Fruit fly (Drosophila melanogaster) S2 (cell line): ENCODE data around the gene Ir100a.

ENCODE experiments used
- CG8478 ChIP-seq: fragments of >200 bp; optimal IDR thresholded peaks from 2 replicates; lab custom pipeline; 2018
- CTCF ChIP-seq, 2 experiments: fragments of >200 bp; optimal IDR thresholded peaks; 2 replicates each; lab custom pipeline; 2018

- TF ChIP-seq CG8478, result no peak
- TF ChIP-seq CTCF (optimal IDR thresholded peaks at IDR 0.05; lab: Kevin White, UChicago), result no peak
Observed at dm6 chr3R:31777482-31778165, 23.1 kb upstream of the Ir100a start.
